Worm (Caenorhabditis elegans) whole organism, L2 larva: Measurements from ENCODE around the gene F22E5.6.
"Not testable (repeated sequence)": the region's sequence is repeated elsewhere in the genome, so short reads cannot be mapped to it uniquely, and the experiment has no call there.

Experiments used
- ceh-16 ChIP-seq: fragments of 150-350 bp; optimal IDR thresholded peaks from 2 replicates; lab custom pipeline; 2014; ENCODE audit warnings: missing biosample characterization, missing genetic modification characterization
- egl-27 ChIP-seq: sonication (generic microtip); optimal IDR thresholded peaks from 3 replicates; lab custom pipeline; 2017; ENCODE audit warnings: missing biosample characterization, missing genetic modification reagents, missing genetic modification characterization
- elt-3 ChIP-seq: sonication (generic microtip); optimal IDR thresholded peaks from 2 replicates; lab custom pipeline; 2017; ENCODE audit warnings: missing biosample characterization, missing genetic modification characterization
- gmeb-1 ChIP-seq: fragments of 150-350 bp; optimal IDR thresholded peaks from 2 replicates; lab custom pipeline; 2014; ENCODE audit warnings: missing biosample characterization, missing genetic modification characterization
- lin-11 ChIP-seq: fragments of 150-350 bp; sonication (generic microtip); optimal IDR thresholded peaks from 2 replicates; lab custom pipeline; 2014; ENCODE audit warnings: missing biosample characterization, missing genetic modification characterization, inconsistent platforms, mixed read lengths
- nhr-11 ChIP-seq: fragments of 150-350 bp; optimal IDR thresholded peaks from 2 replicates; lab custom pipeline; 2014; ENCODE audit warnings: missing biosample characterization, missing genetic modification characterization
- nhr-12 ChIP-seq: fragments of 150-350 bp; optimal IDR thresholded peaks from 2 replicates; lab custom pipeline; 2014; ENCODE audit warnings: missing biosample characterization, missing genetic modification characterization
- nhr-237 ChIP-seq: fragments of 150-350 bp; optimal IDR thresholded peaks from 2 replicates; lab custom pipeline; 2014; ENCODE audit warnings: missing biosample characterization, missing genetic modification characterization
- nhr-6 ChIP-seq: fragments of 150-350 bp; optimal IDR thresholded peaks from 2 replicates; lab custom pipeline; 2014; ENCODE audit warnings: missing biosample characterization, missing genetic modification characterization
- sem-4 ChIP-seq: fragments of 150-350 bp; optimal IDR thresholded peaks from 2 replicates; lab custom pipeline; 2014; ENCODE audit warnings: missing biosample characterization, missing genetic modification reagents, missing genetic modification characterization
- unc-39 ChIP-seq: fragments of 150-350 bp; optimal IDR thresholded peaks from 2 replicates; lab custom pipeline; 2014; ENCODE audit warnings: missing biosample characterization, missing genetic modification characterization
- zag-1 ChIP-seq: fragments of 150-350 bp; optimal IDR thresholded peaks from 2 replicates; lab custom pipeline; 2014; ENCODE audit warnings: missing biosample characterization, missing genetic modification characterization
- ztf-11 ChIP-seq: sonication (generic microtip); optimal IDR thresholded peaks from 2 replicates; lab custom pipeline; 2017; ENCODE audit warnings: missing biosample characterization, missing genetic modification characterization

DNA sequence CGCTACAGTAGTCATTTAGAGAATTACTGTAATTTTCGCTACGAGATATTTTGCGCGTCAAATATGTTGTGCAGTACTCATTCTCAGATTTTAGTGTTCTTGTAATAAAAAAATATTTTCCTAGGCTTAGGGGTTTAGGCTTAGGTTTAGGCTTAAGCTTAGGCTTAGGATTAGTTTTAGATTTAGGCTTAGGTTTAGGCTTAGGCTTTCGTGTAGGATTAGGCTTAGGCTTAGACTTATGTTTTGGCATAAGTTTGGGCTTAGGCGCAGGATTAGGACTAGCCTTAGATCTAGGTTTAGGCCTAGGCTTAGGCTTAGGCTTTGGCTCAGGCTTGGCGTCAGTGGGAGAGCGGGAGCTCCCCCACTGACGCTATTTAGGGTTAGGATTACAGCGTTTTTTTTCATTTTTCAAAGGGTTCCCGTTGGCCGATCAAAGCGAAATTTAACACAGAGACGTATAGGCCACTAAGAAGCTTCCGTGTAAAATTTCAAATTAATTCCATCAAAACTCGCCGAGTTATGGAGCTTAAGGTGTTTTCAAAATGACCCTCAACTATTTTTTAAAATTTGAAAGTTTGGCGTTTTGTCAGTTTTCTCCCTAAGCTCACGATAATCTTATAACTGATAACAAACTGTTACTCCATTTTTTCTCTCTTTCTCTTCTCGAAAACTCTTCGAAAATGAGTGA, 10.1 kb upstream of the F22E5.6 start, which contains the start of gene F22E5.8:
- TF ChIP-seq nhr-237 (tag; lab: Kevin White, UChicago); unc-39 (tag; lab: Kevin White, UChicago); nhr-6; nhr-11 (tag; lab: Kevin White, UChicago); ceh-16 (tag; lab: Kevin White, UChicago); egl-27 (tag; lab: Kevin White, UChicago); ztf-11; gmeb-1; zag-1 (tag; lab: Kevin White, UChicago); nhr-12; lin-11 (tag; lab: Kevin White, UChicago); elt-3 (tag; lab: Kevin White, UChicago); sem-4 (tag; lab: Kevin White, UChicago): not testable (repeated sequence)
